Worm (Caenorhabditis elegans) whole organism, L2 larva: ENCODE measurements around the gene set-4.

Experiments used
- aly-2 ChIP-seq: fragments of 150-350 bp; optimal IDR thresholded peaks from 2 replicates; lab custom pipeline; 2014; ENCODE audit warnings: missing biosample characterization, missing genetic modification characterization
- ceh-16 ChIP-seq: fragments of 150-350 bp; optimal IDR thresholded peaks from 2 replicates; lab custom pipeline; 2014; ENCODE audit warnings: missing biosample characterization, missing genetic modification characterization
- ceh-82 ChIP-seq: fragments of 150-350 bp; optimal IDR thresholded peaks from 2 replicates; lab custom pipeline; 2014; ENCODE audit warnings: missing biosample characterization, missing genetic modification characterization
- egl-27 ChIP-seq: sonication (generic microtip); optimal IDR thresholded peaks from 3 replicates; lab custom pipeline; 2017; ENCODE audit warnings: missing biosample characterization, missing genetic modification reagents, missing genetic modification characterization
- elt-1 ChIP-seq: fragments of 150-350 bp; optimal IDR thresholded peaks from 2 replicates; lab custom pipeline; 2014; ENCODE audit warnings: missing biosample characterization, missing genetic modification characterization
- lin-39 ChIP-seq: fragments of 150-350 bp; optimal IDR thresholded peaks from 2 replicates; lab custom pipeline; 2014; ENCODE audit warnings: missing biosample characterization, missing genetic modification reagents, missing genetic modification characterization
- mdl-1 ChIP-seq, 2 experiments: fragments of 150-350 bp in 1 of 2; sonication (generic microtip) in 1 of 2; optimal IDR thresholded peaks; 2 replicates each; lab custom pipeline; 2017; ENCODE audit warnings: missing biosample characterization in 2 of 2, missing genetic modification characterization in 2 of 2
- nhr-11 ChIP-seq: fragments of 150-350 bp; optimal IDR thresholded peaks from 2 replicates; lab custom pipeline; 2014; ENCODE audit warnings: missing biosample characterization, missing genetic modification characterization
- nhr-12 ChIP-seq: fragments of 150-350 bp; optimal IDR thresholded peaks from 2 replicates; lab custom pipeline; 2014; ENCODE audit warnings: missing biosample characterization, missing genetic modification characterization
- skn-1 ChIP-seq: sonication (generic microtip); optimal IDR thresholded peaks from 2 replicates; lab custom pipeline; 2017; ENCODE audit warnings: missing biosample characterization, missing genetic modification characterization
- snpc-4 ChIP-seq: fragments of 150-350 bp; optimal IDR thresholded peaks from 2 replicates; lab custom pipeline; 2014; ENCODE audit warnings: missing biosample characterization, missing genetic modification characterization
- unc-62 ChIP-seq: fragments of 150-350 bp; optimal IDR thresholded peaks from 2 replicates; lab custom pipeline; 2014; ENCODE audit warnings: missing biosample characterization, missing genetic modification reagents, missing genetic modification characterization
- ztf-1 ChIP-seq: fragments of 200-800 bp; sonication (Bioruptor generic); conservative IDR thresholded peaks from 2 replicates; pipeline ENCODE4 v1.3.6; 2022; ENCODE audit warnings: missing genetic modification characterization, missing compliant biosample characterization
- ztf-11 ChIP-seq: sonication (generic microtip); optimal IDR thresholded peaks from 2 replicates; lab custom pipeline; 2017; ENCODE audit warnings: missing biosample characterization, missing genetic modification characterization

DNA sequence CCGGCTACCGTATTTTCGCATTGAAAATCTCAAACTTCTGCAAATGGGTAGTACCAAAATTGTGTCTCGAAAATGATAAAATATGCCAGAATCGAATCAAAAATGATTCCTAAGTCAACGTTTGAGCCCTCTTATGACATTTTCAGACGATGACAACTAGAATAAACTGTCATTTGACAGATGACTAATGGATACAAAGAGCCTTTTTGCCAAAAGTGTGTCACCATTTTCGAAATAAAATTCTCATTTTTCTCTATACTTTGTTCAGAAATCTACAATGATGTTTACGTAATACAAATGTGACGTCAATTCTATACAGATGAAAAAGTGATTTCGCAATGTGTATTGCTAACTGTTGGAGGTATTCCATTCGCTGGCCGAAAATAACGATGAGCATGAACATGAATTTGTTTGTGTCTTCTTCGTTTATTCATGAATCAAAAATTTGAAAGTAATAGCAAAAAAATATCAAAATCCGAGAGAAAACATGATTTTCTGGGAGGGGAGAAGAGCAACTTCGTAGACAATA lies 15.5 kb upstream of the set-4 start:
- TF ChIP-seq ztf-11 (tag; lab: Kevin White, UChicago) (no peak), unc-62 (GFP tag; lab: Kevin White, UChicago) (no peak), ceh-16 (no peak), nhr-12 (tag; lab: Kevin White, UChicago) (no peak), ceh-82 (no peak), snpc-4 (no peak), mdl-1 (tag; optimal IDR thresholded peaks at IDR 0.05; lab: Kevin White, UChicago) (no peak), elt-1 (no peak), skn-1 (tag; lab: Kevin White, UChicago) (peak; percentile 82), lin-39 (tag; lab: Kevin White, UChicago) (no peak), nhr-11 (no peak), egl-27 (tag; lab: Kevin White, UChicago) (peak; percentile 25), ztf-1 (GFP tag; lab: Robert Waterston, UW) (0 out of 2 replicates have a peak, but pooled peaks have one; percentile 66), aly-2 (tag; lab: Kevin White, UChicago) (no peak)
